Fruit fly (Drosophila melanogaster): ENCODE data around the gene Syx17.

The Syx17 gene

DNA sequence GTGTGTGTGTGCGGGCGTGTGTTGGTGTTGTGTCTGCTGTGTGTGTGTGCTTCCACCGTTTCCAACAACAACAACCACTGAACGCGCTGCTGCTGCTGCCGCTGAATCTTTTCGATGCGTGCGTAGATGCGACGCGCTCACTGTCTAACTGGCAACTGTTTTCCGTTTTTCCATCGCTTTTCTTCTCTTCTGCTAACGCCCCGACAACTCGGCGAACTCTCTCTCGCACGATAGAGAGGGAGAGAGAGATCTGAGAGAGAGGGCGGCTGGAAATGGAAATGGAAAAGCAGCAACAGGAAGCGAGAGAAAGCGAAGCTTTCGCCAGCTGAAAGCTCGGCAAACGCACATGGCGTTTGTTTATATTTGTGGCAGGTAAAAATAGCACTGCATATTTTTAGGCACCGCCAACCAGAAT lies 23.0 kb upstream of the Syx17 start, which contains the start of gene DopEcR (continued):
- TF ChIP-seq phol (tag; optimal IDR thresholded peaks at IDR 0.05) (no peak), Nf-YC (tag; optimal IDR thresholded peaks at IDR 0.05) (peak; percentile 25), kah (GFP tag; optimal IDR thresholded peaks at IDR 0.05) (peak; percentile 15), CG4360 (GFP tag; IDR thresholded peaks at IDR 0.05) (peak; percentile 84)

DNA sequence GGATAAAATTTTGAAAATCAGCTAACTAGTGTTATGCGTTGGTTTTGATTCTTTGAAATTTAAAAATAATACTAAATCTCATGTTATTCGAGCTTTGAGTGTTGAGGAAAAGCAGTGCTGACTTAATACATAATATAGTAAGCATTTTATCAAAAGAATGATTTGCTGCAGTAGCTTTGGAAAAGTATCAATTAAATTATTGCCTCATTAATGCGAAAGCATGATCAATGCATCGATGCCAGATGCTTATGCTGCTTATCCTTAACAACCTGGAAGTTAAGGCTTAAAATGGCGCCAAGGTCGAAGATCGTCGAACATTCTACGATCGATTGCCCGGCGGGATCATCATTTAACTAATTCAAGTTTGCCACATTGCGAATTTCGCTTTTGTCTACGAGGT lies 21.8 kb upstream of the Syx17 start, which contains the start of gene CG32240:
TSS of gene CG32240 (minus strand) at position 101 of the 400 bp plus-strand sequence.
- no peak for TF ChIP-seq CG33557 (GFP tag; optimal IDR thresholded peaks at IDR 0.05)
- no peak for TF ChIP-seq ara (GFP tag; IDR thresholded peaks at IDR 0.05)
- no peak for TF ChIP-seq CG17912 (GFP tag; optimal IDR thresholded peaks at IDR 0.05)
- no peak for TF ChIP-seq tio (GFP tag; optimal IDR thresholded peaks at IDR 0.05)
- TF ChIP-seq trh (GFP tag; optimal IDR thresholded peaks at IDR 0.05), result no peak
- no peak for TF ChIP-seq emc (GFP tag; optimal IDR thresholded peaks at IDR 0.05)
- TF ChIP-seq CG4424 (GFP tag; optimal IDR thresholded peaks at IDR 0.05), result no peak
- no peak for TF ChIP-seq CG6272 (GFP tag; IDR thresholded peaks at IDR 0.05)
- TF ChIP-seq Jarid2 (GFP tag; optimal IDR thresholded peaks at IDR 0.05), result no peak
- no peak for TF ChIP-seq zen2 (GFP tag; IDR thresholded peaks at IDR 0.05; ENCODE audit: partially characterized antibody)
- no peak for TF ChIP-seq Mad (GFP tag; optimal IDR thresholded peaks at IDR 0.05)
- TF ChIP-seq Stat92E (GFP tag; optimal IDR thresholded peaks at IDR 0.05), result no peak
- no peak for TF ChIP-seq Dip2 (GFP tag; IDR thresholded peaks at IDR 0.05)
- TF ChIP-seq CG6689 (GFP tag; IDR thresholded peaks at IDR 0.05), result no peak
- TF ChIP-seq dmrt11E (tag; optimal IDR thresholded peaks at IDR 0.05), result no peak
- TF ChIP-seq fd96Cb (tag; optimal IDR thresholded peaks at IDR 0.05), result no peak
- TF ChIP-seq CG14667 (GFP tag; IDR thresholded peaks at IDR 0.05), result no peak
- TF ChIP-seq CG1602 (GFP tag; optimal IDR thresholded peaks at IDR 0.05), result no peak

DNA sequence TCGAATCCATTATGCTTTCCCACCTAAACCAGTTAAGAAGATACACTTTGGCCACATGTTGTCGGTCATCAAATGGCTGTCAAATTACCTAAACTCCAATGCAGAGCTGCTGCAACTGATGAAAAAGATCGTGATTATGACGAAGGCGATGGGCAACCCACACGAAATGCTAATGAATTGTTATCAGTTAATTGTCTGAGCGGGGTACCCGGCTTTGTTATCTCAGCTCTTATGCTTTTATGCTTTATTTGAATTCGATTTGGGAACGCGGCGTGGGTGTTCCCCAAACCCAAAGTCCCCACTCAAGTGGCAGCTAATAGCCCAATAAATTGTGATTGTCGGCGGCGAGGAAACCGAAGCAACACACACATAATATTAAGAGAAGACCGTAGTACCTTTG lies 20.7 kb upstream of the Syx17 start:
- TF ChIP-seq grn (GFP tag; optimal IDR thresholded peaks at IDR 0.05) (peak; percentile 40), jing (GFP tag; optimal IDR thresholded peaks at IDR 0.05) (no peak), CG10565 (GFP tag; optimal IDR thresholded peaks at IDR 0.05) (no peak), CG10654 (GFP tag; optimal IDR thresholded peaks at IDR 0.05) (no peak), CTCF (GFP tag; optimal IDR thresholded peaks at IDR 0.05) (no peak), CG6254 (GFP tag; optimal IDR thresholded peaks at IDR 0.05) (no peak), sens (GFP tag) (no peak), Awh (GFP tag; IDR thresholded peaks at IDR 0.05) (peak; percentile 94), gsb (GFP tag; IDR thresholded peaks at IDR 0.05) (no peak), Gug (GFP tag; IDR thresholded peaks at IDR 0.05) (no peak), sr (GFP tag; IDR thresholded peaks at IDR 0.05) (peak; percentile 96), zfh2 (GFP tag; optimal IDR thresholded peaks at IDR 0.05) (no peak), CG10321 (GFP tag; IDR thresholded peaks at IDR 0.05) (no peak), Asciz (GFP tag; optimal IDR thresholded peaks at IDR 0.05) (no peak), CG13894 (tag; optimal IDR thresholded peaks at IDR 0.05) (no peak), da (GFP tag; optimal IDR thresholded peaks at IDR 0.05) (no peak), CG17912 (GFP tag; optimal IDR thresholded peaks at IDR 0.05) (no peak), CG1603 (tag; optimal IDR thresholded peaks at IDR 0.05) (no peak), ftz-f1 (GFP tag; optimal IDR thresholded peaks at IDR 0.05) (no peak), sna (GFP tag; IDR thresholded peaks at IDR 0.05; ENCODE audit: partially characterized antibody) (peak; percentile 34; the same call in 1 of the 2 replicates), CG2199 (GFP tag; IDR thresholded peaks at IDR 0.05) (0 out of 3 replicates have a peak, but pooled peaks have one; percentile 22), br (optimal IDR thresholded peaks at IDR 0.05) (no peak), CG10979 (tag; optimal IDR thresholded peaks at IDR 0.05) (no peak), ara (GFP tag; IDR thresholded peaks at IDR 0.05) (no peak), CG9215 (GFP tag; IDR thresholded peaks at IDR 0.05) (no peak), wek (GFP tag; optimal IDR thresholded peaks at IDR 0.05) (no peak), TFAM (GFP tag; optimal IDR thresholded peaks at IDR 0.05) (no peak), dpn (GFP tag; optimal IDR thresholded peaks at IDR 0.05) (no peak), Hmx (GFP tag; optimal IDR thresholded peaks at IDR 0.05) (no peak), abd-A (tag; optimal IDR thresholded peaks at IDR 0.05) (peak; percentile 87), CG16815 (GFP tag; optimal IDR thresholded peaks at IDR 0.05) (no peak)
